Worm (Caenorhabditis elegans) whole organism, young adult: ENCODE data around the gene F44E7.4.
A peak's percentile ranks its signal among the peaks of the same experiment; 100 is the strongest.

ENCODE experiments used
- B0019.2 ChIP-seq: fragments of 200-800 bp; sonication (Bioruptor generic); conservative IDR thresholded peaks from 2 replicates; pipeline ENCODE4 v1.3.6; 2022; ENCODE audit warnings: missing genetic modification reagents, missing genetic modification characterization, missing compliant biosample characterization
- C17E4.6 ChIP-seq: fragments of 200-800 bp; sonication (Bioruptor generic); IDR thresholded peaks from 2 replicates; pipeline ENCODE4 v1.3.6; 2022; ENCODE audit warnings: missing genetic modification reagents, missing genetic modification characterization, missing compliant biosample characterization
- F23B12.7 ChIP-seq: sonication (generic microtip); optimal IDR thresholded peaks from 2 replicates; lab custom pipeline; 2017; ENCODE audit warnings: missing genetic modification characterization, mild to moderate bottlenecking, missing compliant biosample characterization, antibody characterized with exemption, moderate library complexity; ENCODE audit not compliant: insufficient read depth
- F33H1.4 ChIP-seq: fragments of 200-800 bp; sonication (Bioruptor generic); IDR thresholded peaks from 2 replicates; pipeline ENCODE4 v1.3.6; 2022; ENCODE audit warnings: missing genetic modification reagents, missing genetic modification characterization, missing compliant biosample characterization
- F55B11.4 ChIP-seq: sonication (generic microtip); optimal IDR thresholded peaks from 2 replicates; lab custom pipeline; 2016; ENCODE audit warnings: missing compliant biosample characterization, missing genetic modification characterization, borderline replicate concordance; ENCODE audit not compliant: insufficient read depth
- Y53G8AR.9 ChIP-seq: fragments of 200-800 bp; sonication (Bioruptor generic); conservative IDR thresholded peaks from 2 replicates; pipeline ENCODE4 v1.3.6; 2022; ENCODE audit warnings: missing genetic modification reagents, missing genetic modification characterization, missing compliant biosample characterization
- Y95B8A.8 ChIP-seq: fragments of 200-800 bp; sonication (Bioruptor generic); IDR thresholded peaks from 2 replicates; pipeline ENCODE4 v1.3.6; 2022; ENCODE audit warnings: missing genetic modification reagents, missing genetic modification characterization, missing compliant biosample characterization
- aptf-2 ChIP-seq: fragments of 200-800 bp; sonication (Bioruptor generic); conservative IDR thresholded peaks from 2 replicates; pipeline ENCODE4 v1.3.6; 2022; ENCODE audit warnings: missing genetic modification reagents, missing genetic modification characterization, missing compliant biosample characterization
- attf-5 ChIP-seq: fragments of 200-800 bp; sonication (Bioruptor generic); optimal IDR thresholded peaks from 2 replicates; lab custom pipeline; 2018; ENCODE audit warnings: mild to moderate bottlenecking, missing genetic modification characterization, missing compliant biosample characterization
- ccch-3 ChIP-seq: fragments of 200-800 bp; sonication (Bioruptor generic); optimal IDR thresholded peaks from 2 replicates; lab custom pipeline; 2018; ENCODE audit warnings: mild to moderate bottlenecking, missing genetic modification characterization, missing compliant biosample characterization
- cebp-1 ChIP-seq, 2 experiments: fragments of 200-800 bp in 1 of 2; sonication (Bioruptor generic) in 1 of 2; sonication (generic microtip) in 1 of 2; IDR thresholded peaks in 1 of 2; optimal IDR thresholded peaks in 1 of 2; 2 replicates each; pipeline versions ENCODE4 v1.3.6 to Lab custom; 2017 to 2022; ENCODE audit warnings: missing compliant biosample characterization in 2 of 2, missing genetic modification characterization in 2 of 2, mild to moderate bottlenecking in 1 of 2, missing genetic modification reagents in 1 of 2, moderate library complexity in 1 of 2
- ceh-58 ChIP-seq: fragments of 200-800 bp; sonication (Bioruptor generic); IDR thresholded peaks from 2 replicates; pipeline ENCODE4 v1.3.6; 2022; ENCODE audit warnings: missing genetic modification characterization, missing compliant biosample characterization
- ceh-79 ChIP-seq: sonication (generic microtip); optimal IDR thresholded peaks from 2 replicates; lab custom pipeline; 2017; ENCODE audit warnings: mild to moderate bottlenecking, missing genetic modification characterization, missing compliant biosample characterization
- chd-7 ChIP-seq: sonication (generic microtip); optimal IDR thresholded peaks from 2 replicates; lab custom pipeline; 2016; ENCODE audit warnings: mild to moderate bottlenecking, missing genetic modification characterization, moderate library complexity, missing compliant biosample characterization
- die-1 ChIP-seq: sonication (generic microtip); optimal IDR thresholded peaks from 2 replicates; lab custom pipeline; 2016; ENCODE audit warnings: missing genotype, mild to moderate bottlenecking, missing genetic modification characterization, missing compliant biosample characterization
- hmg-20 ChIP-seq: fragments of 200-800 bp; sonication (Bioruptor generic); IDR thresholded peaks from 2 replicates; pipeline ENCODE4 v1.3.6; 2022; ENCODE audit warnings: missing genetic modification reagents, missing genetic modification characterization, missing compliant biosample characterization
- hrde-1 ChIP-seq: sonication (generic microtip); optimal IDR thresholded peaks from 2 replicates; lab custom pipeline; 2016; ENCODE audit warnings: missing genetic modification characterization, mild to moderate bottlenecking, missing compliant biosample characterization, moderate library complexity, missing genotype, missing genetic modification reagents, borderline replicate concordance
- lin-40 ChIP-seq: sonication (generic microtip); optimal IDR thresholded peaks from 2 replicates; lab custom pipeline; 2016; ENCODE audit warnings: missing genetic modification characterization, mild to moderate bottlenecking, missing compliant biosample characterization, missing genotype, missing genetic modification reagents
- lsy-27 ChIP-seq: sonication (generic microtip); optimal IDR thresholded peaks from 2 replicates; lab custom pipeline; 2017; ENCODE audit warnings: missing genetic modification characterization, mild to moderate bottlenecking, missing compliant biosample characterization, antibody characterized with exemption, missing genotype, borderline replicate concordance; ENCODE audit not compliant: insufficient read depth
- madf-10 ChIP-seq: sonication (generic microtip); optimal IDR thresholded peaks from 2 replicates; lab custom pipeline; 2016; ENCODE audit warnings: mild to moderate bottlenecking, missing genetic modification characterization, missing compliant biosample characterization
- madf-3 ChIP-seq: fragments of 200-800 bp; sonication (Bioruptor generic); IDR thresholded peaks from 2 replicates; pipeline ENCODE4 v1.3.6; 2022; ENCODE audit warnings: missing genetic modification reagents, missing genetic modification characterization, missing compliant biosample characterization
- nfya-1 ChIP-seq: sonication (generic microtip); optimal IDR thresholded peaks from 2 replicates; lab custom pipeline; 2017; ENCODE audit warnings: antibody characterized with exemption, missing compliant biosample characterization, missing genetic modification characterization, borderline replicate concordance; ENCODE audit not compliant: insufficient read depth
- nhr-80 ChIP-seq: sonication (generic microtip); optimal IDR thresholded peaks from 2 replicates; lab custom pipeline; 2016; ENCODE audit warnings: missing genetic modification characterization, missing compliant biosample characterization
- rcor-1 ChIP-seq: fragments of 200-800 bp; sonication (Bioruptor generic); IDR thresholded peaks from 2 replicates; pipeline ENCODE4 v1.3.6; 2022; ENCODE audit warnings: missing genetic modification reagents, missing genetic modification characterization, missing compliant biosample characterization
- rpc-1 ChIP-seq, 2 experiments: fragments of 150-350 bp in 1 of 2; sonication (generic microtip) in 1 of 2; optimal IDR thresholded peaks; 2 replicates each; lab custom pipeline; 2014 to 2018; ENCODE audit warnings: missing biosample characterization in 1 of 2, missing genetic modification characterization in 1 of 2, missing genetic modification reagents in 1 of 2, missing genotype in 1 of 2
- snpc-3.4 ChIP-seq: sonication (generic microtip); optimal IDR thresholded peaks from 2 replicates; lab custom pipeline; 2017; ENCODE audit warnings: missing genetic modification characterization, mild to moderate bottlenecking, missing compliant biosample characterization, antibody characterized with exemption, moderate library complexity, missing genotype, missing genetic modification reagents
- unc-130 ChIP-seq: sonication (generic microtip); optimal IDR thresholded peaks from 2 replicates; lab custom pipeline; 2016; ENCODE audit warnings: missing genetic modification reagents, missing genetic modification characterization, missing compliant biosample characterization
- unc-62 ChIP-seq: fragments of 150-350 bp; optimal IDR thresholded peaks from 2 replicates; lab custom pipeline; 2014; ENCODE audit warnings: missing biosample characterization, missing genetic modification reagents, missing genetic modification characterization
- ztf-3 ChIP-seq: fragments of 200-800 bp; sonication (Bioruptor generic); optimal IDR thresholded peaks from 2 replicates; lab custom pipeline; 2018; ENCODE audit warnings: mild to moderate bottlenecking, missing genetic modification characterization, missing compliant biosample characterization

Gene F44E7.4

DNA sequence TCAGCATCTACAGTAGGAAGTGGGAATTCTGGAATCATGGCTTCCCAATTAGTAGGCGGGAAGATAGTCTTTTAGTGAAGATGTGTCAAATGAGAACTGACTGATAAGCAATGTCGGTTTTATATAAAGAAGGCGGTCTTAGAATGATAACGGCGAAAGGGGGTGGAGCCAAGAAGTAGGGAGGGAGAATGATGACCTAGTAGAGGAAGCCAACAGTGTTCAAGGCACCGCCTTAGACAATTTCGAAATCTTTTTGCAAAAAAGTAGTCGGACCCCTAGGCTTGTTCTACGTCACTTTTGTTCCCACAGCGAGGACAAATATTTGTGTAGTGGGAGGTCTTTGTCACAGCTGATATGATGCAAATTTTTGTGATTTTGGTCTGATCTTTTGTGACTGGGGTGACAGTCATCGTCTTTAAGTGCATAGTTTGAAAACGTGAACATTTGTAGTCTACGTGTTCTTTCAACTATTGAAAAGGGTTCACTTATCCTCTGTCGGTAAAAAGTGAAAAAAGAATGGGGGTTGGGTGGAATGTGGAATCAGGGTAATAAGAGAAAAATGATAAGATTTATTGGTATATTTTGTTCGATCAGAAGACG is 36.4 kb upstream of the F44E7.4 start, which contains the start of gene ZC250.4:
Gene ZC250.4 (minus strand): TSS at position 78 of the 600 bp plus-strand sequence.
- no peak for TF ChIP-seq B0019.2 (GFP tag; lab: Robert Waterston, UW)
- TF ChIP-seq rcor-1 (GFP tag; lab: Robert Waterston, UW) = no peak
- TF ChIP-seq cebp-1 (GFP tag; IDR thresholded peaks at IDR 0.05; lab: Robert Waterston, UW) = no peak
- TF ChIP-seq cebp-1 (tag; optimal IDR thresholded peaks at IDR 0.05; lab: Kevin White, UChicago) = peak; percentile 43
- peak; percentile 77 for TF ChIP-seq nhr-80 (tag; lab: Kevin White, UChicago)

DNA sequence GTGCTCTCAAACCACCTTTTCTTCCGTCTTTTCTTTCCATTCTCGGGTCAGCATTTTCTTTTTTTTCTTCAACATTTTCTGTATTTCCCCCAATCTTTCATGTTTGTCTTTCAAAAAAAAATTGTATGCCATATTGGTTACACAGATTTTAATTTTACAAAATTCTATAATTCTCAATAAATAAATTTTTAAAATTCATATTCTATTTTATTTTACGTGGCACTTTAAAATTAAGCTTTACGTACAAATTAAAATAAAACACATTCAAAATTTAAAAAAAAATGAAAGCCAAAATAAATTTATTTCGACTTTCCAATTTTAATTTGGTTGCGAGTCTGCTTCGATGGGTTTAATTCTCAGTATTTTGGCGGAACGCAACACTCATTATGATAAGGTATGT is 28.7 kb upstream of the F44E7.4 start, which contains the start of gene ZC250.5:
Gene ZC250.5 (plus strand): TSS at position 301 of the 400 bp plus-strand sequence.
- TF ChIP-seq ceh-58 (GFP tag; lab: Robert Waterston, UW) (no peak), Y53G8AR.9 (GFP tag; lab: Robert Waterston, UW) (no peak), madf-3 (GFP tag; lab: Robert Waterston, UW) (no peak), attf-5 (GFP tag; lab: Kevin White, UChicago) (no peak), unc-130 (no peak)
- TF ChIP-seq, all 124 proteins: peak for 0

DNA sequence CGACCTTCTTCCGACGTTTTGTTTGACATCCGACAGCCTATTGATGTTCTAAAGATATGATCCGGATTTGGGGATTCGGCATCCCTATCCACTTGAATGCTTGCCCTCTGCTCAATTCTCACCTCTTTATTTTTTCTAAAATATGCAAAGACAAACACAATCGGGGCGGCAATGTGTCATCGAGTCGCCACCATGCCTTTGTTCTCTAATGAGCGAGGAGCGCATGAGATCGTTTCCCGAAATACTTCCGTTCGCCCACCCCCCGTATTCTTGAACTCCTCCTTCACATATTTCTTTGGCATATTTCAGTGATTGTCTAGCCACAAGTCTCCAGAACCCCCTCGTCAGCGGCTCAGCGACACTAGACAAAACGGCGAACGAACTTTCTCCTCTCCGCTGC is 22.6 kb upstream of the F44E7.4 start, which contains the start of gene cyn-17:
Gene cyn-17 (plus strand): TSS at position 301 of the 400 bp plus-strand sequence.
- no peak for TF ChIP-seq chd-7 (tag; lab: Kevin White, UChicago)
- no peak for TF ChIP-seq ccch-3 (GFP tag; lab: Kevin White, UChicago)
- no peak for TF ChIP-seq hmg-20 (GFP tag; lab: Robert Waterston, UW)
- no peak for TF ChIP-seq nfya-1
- TF ChIP-seq attf-5 (GFP tag; lab: Kevin White, UChicago) = no peak
- TF ChIP-seq C17E4.6 = no peak
- no peak for TF ChIP-seq rpc-1 (optimal IDR thresholded peaks at IDR 0.05; lab: Kevin White, UChicago)
- no peak for TF ChIP-seq rpc-1 (tag; optimal IDR thresholded peaks at IDR 0.05; lab: Kevin White, UChicago)
- TF ChIP-seq ztf-3 (GFP tag; lab: Kevin White, UChicago) = no peak
- TF ChIP-seq aptf-2 (GFP tag; lab: Robert Waterston, UW) = no peak
- no peak for TF ChIP-seq Y53G8AR.9 (GFP tag; lab: Robert Waterston, UW)
- no peak for TF ChIP-seq lsy-27
- TF ChIP-seq F55B11.4 (tag; lab: Kevin White, UChicago) = no peak
- TF ChIP-seq madf-10 (tag; lab: Kevin White, UChicago) = no peak
- no peak for TF ChIP-seq snpc-3.4 (tag; lab: Kevin White, UChicago)
- no peak for TF ChIP-seq hrde-1 (tag; lab: Kevin White, UChicago)

DNA sequence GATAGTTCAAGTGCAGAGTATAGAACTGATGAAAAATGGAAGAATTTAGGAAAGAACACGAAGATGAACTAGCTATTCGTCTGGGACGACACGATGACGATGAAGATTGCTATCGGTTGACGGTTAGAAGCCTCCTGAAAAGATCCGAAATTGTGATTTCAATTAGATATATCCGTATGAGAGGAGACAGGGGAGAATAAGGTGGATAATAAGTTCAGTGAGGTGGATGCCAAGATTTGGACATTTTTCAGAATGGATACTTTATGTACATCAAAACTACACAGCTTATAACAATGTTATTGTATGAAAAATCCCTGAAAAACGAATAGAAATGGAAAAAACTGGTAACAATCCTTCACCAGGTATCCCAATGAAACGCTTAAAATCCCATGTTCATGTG is 21.4 kb upstream of the F44E7.4 start, which contains the start of gene nstp-3:
Gene nstp-3 (minus strand): TSS at position 101 of the 400 bp plus-strand sequence.
- TF ChIP-seq rcor-1 (GFP tag; lab: Robert Waterston, UW) (no peak), F33H1.4 (GFP tag; lab: Robert Waterston, UW) (no peak), unc-62 (GFP tag; lab: Kevin White, UChicago) (no peak), die-1 (no peak), lsy-27 (no peak), lin-40 (tag; lab: Kevin White, UChicago) (no peak), Y95B8A.8 (no peak), rpc-1 (optimal IDR thresholded peaks at IDR 0.05; lab: Kevin White, UChicago) (no peak), rpc-1 (tag; optimal IDR thresholded peaks at IDR 0.05; lab: Kevin White, UChicago) (no peak), ceh-58 (GFP tag; lab: Robert Waterston, UW) (no peak), F23B12.7 (tag; lab: Kevin White, UChicago) (no peak), ceh-79 (tag; lab: Kevin White, UChicago) (no peak)
